Worm (Caenorhabditis elegans) whole organism, L2 larva: ENCODE measurements around the gene fbxb-91.

Experiments
- lin-11 ChIP-seq: fragments of 150-350 bp; sonication (generic microtip); optimal IDR thresholded peaks from 2 replicates; lab custom pipeline; 2014; ENCODE audit warnings: missing biosample characterization, missing genetic modification characterization, inconsistent platforms, mixed read lengths
- nhr-129 ChIP-seq: fragments of 150-350 bp; optimal IDR thresholded peaks from 2 replicates; lab custom pipeline; 2014; ENCODE audit warnings: missing biosample characterization, missing genetic modification characterization
- zag-1 ChIP-seq: fragments of 150-350 bp; optimal IDR thresholded peaks from 2 replicates; lab custom pipeline; 2014; ENCODE audit warnings: missing biosample characterization, missing genetic modification characterization

DNA sequence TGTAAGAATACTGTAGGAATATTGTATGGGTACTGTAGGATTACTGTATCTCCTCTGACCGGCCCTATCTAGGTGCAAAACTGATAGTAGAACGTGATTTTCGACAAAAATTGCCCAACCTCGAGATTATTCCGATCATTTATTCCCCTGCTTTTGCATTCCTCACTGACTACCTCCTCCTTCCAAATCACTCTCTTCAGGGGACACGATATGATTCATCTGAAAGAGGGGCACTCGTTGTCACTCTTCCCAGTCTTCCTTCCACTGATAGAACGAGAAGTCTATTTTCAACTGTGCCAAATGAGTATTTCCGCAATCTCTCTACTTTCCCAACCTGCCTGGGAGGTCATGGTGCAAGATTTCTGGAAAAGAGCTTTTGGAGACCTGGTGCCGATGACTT is 10.9 kb downstream of the fbxb-91 start, which contains the start of gene F12E12.2:
- TF ChIP-seq zag-1 (tag; lab: Kevin White, UChicago) (no peak), lin-11 (tag; lab: Kevin White, UChicago) (no peak), nhr-129 (tag; lab: Kevin White, UChicago) (no peak)
